Worm (Caenorhabditis elegans): Measurements from ENCODE around the gene gpcp-2.

gpcp-2 gene

ce11 chrII:8028246-8028694, 44.9 kb downstream of the gpcp-2 start (continued):
- TF ChIP-seq B0261.1 (tag; optimal IDR thresholded peaks at IDR 0.05) (no peak), B0019.2 (GFP tag; conservative IDR thresholded peaks at IDR 0.05) (no peak), repo-1 (tag; optimal IDR thresholded peaks at IDR 0.05) (peak; percentile 83), nhr-120 (GFP tag; IDR thresholded peaks at IDR 0.05) (no peak), tbx-9 (tag; optimal IDR thresholded peaks at IDR 0.05; ENCODE audit: borderline replicate concordance) (no peak), dox-1 (GFP tag; IDR thresholded peaks at IDR 0.05) (peak; percentile 94), lag-1 (GFP tag; IDR thresholded peaks at IDR 0.05) (no peak), rpc-1 (optimal IDR thresholded peaks at IDR 0.05) (no peak), rpc-1 (tag; optimal IDR thresholded peaks at IDR 0.05) (no peak), snpc-1.3 (tag; optimal IDR thresholded peaks at IDR 0.05; ENCODE audit: insufficient read depth) (no peak), attf-5 (GFP tag; optimal IDR thresholded peaks at IDR 0.05) (peak; percentile 98), nfyb-1 (GFP tag; IDR thresholded peaks at IDR 0.05) (peak; percentile 95), tbp1 (GFP tag; optimal IDR thresholded peaks at IDR 0.05) (peak; percentile 64), cebp-1 (GFP tag; IDR thresholded peaks at IDR 0.05) (peak; percentile 78), cebp-1 (tag; optimal IDR thresholded peaks at IDR 0.05) (peak; percentile 92), egl-18 (GFP tag; IDR thresholded peaks at IDR 0.05) (0 out of 2 replicates have a peak, but pooled peaks have one; percentile 66), atf-7 (tag; optimal IDR thresholded peaks at IDR 0.05) (peak; percentile 83), D2030.7 (GFP tag; IDR thresholded peaks at IDR 0.05) (no peak), ztf-6 (GFP tag; IDR thresholded peaks at IDR 0.05) (peak; percentile 75; the same call in 1 of the 2 replicates), Y56A3A.18 (GFP tag; IDR thresholded peaks at IDR 0.05) (no peak), sptf-2 (GFP tag; optimal IDR thresholded peaks at IDR 0.05) (peak; percentile 18), akir-1 (GFP tag; optimal IDR thresholded peaks at IDR 0.05) (peak; percentile 42), mel-28 (tag; optimal IDR thresholded peaks at IDR 0.05; ENCODE audit: borderline replicate concordance) (no peak), hrde-1 (tag; optimal IDR thresholded peaks at IDR 0.05; ENCODE audit: borderline replicate concordance) (no peak), F57C9.4 (tag; optimal IDR thresholded peaks at IDR 0.05) (no peak), chd-7 (tag; optimal IDR thresholded peaks at IDR 0.05) (peak; percentile 91), ceh-79 (tag; optimal IDR thresholded peaks at IDR 0.05) (no peak), lin-54 (GFP tag; optimal IDR thresholded peaks at IDR 0.05) (peak; percentile 78), ztf-22 (GFP tag; optimal IDR thresholded peaks at IDR 0.05) (peak; percentile 72), snpc-3.4 (tag; optimal IDR thresholded peaks at IDR 0.05) (peak; percentile 17), snpc-4 (GFP tag; optimal IDR thresholded peaks at IDR 0.05) (peak; percentile 54), snpc-4 (tag; optimal IDR thresholded peaks at IDR 0.05) (peak; percentile 23 to 68 (median 42)), nhr-179 (tag; optimal IDR thresholded peaks at IDR 0.05) (no peak), T26A5.8 (tag; optimal IDR thresholded peaks at IDR 0.05) (peak; percentile 18), ama-1 (optimal IDR thresholded peaks at IDR 0.05) (no peak), ama-1 (GFP tag; optimal IDR thresholded peaks at IDR 0.05) (peak in 1 of 2 experiments; percentile 18), xnd-1 (tag; optimal IDR thresholded peaks at IDR 0.05) (no peak), egrh-3 (GFP tag; IDR thresholded peaks at IDR 0.05) (peak; percentile 88), Y53G8AR.9 (GFP tag; conservative IDR thresholded peaks at IDR 0.05) (0 out of 2 replicates have a peak, but pooled peaks have one; percentile 52), nfya-1 (tag; optimal IDR thresholded peaks at IDR 0.05; ENCODE audit: borderline replicate concordance, insufficient read depth) (no peak), lsy-27 (tag; optimal IDR thresholded peaks at IDR 0.05; ENCODE audit: borderline replicate concordance, insufficient read depth) (no peak), lin-40 (tag; optimal IDR thresholded peaks at IDR 0.05) (peak; percentile 90), F52B5.7 (tag; optimal IDR thresholded peaks at IDR 0.05) (peak; percentile 81), hmg-20 (GFP tag; IDR thresholded peaks at IDR 0.05) (no peak), zim-3 (tag; optimal IDR thresholded peaks at IDR 0.05) (peak; percentile 47), ceh-91 (GFP tag; IDR thresholded peaks at IDR 0.05) (peak; percentile 60), ztf-3 (GFP tag; optimal IDR thresholded peaks at IDR 0.05) (peak; percentile 22), hlh-12 (tag; optimal IDR thresholded peaks at IDR 0.05) (no peak), aptf-3 (GFP tag; IDR thresholded peaks at IDR 0.05) (no peak)
